Fruit fly (Drosophila melanogaster) whole organism, larva: Measurements from ENCODE around the gene CG17292.
A peak's percentile ranks its signal among the peaks of the same experiment; 100 is the strongest.

Experiments used
- noc ChIP-seq: fragments of 200-800 bp; sonication (Bioruptor generic); optimal IDR thresholded peaks from 3 replicates; lab custom pipeline; 2019; ENCODE audit warnings: missing biosample characterization, mild to moderate bottlenecking, missing genetic modification characterization, moderate library complexity

Gene CG17292

dm6 chr2L:8414887-8415883 lies 44.9 kb downstream of the CG17292 start, which contains the start of the genes CG13398 and Akap200:
Gene CG13398, minus strand, starts transcription at chr2L:8415256.
Gene Akap200, plus strand, starts transcription at chr2L:8415690.
- TF ChIP-seq noc (tag; lab: Kevin White, UChicago), result no peak

DNA sequence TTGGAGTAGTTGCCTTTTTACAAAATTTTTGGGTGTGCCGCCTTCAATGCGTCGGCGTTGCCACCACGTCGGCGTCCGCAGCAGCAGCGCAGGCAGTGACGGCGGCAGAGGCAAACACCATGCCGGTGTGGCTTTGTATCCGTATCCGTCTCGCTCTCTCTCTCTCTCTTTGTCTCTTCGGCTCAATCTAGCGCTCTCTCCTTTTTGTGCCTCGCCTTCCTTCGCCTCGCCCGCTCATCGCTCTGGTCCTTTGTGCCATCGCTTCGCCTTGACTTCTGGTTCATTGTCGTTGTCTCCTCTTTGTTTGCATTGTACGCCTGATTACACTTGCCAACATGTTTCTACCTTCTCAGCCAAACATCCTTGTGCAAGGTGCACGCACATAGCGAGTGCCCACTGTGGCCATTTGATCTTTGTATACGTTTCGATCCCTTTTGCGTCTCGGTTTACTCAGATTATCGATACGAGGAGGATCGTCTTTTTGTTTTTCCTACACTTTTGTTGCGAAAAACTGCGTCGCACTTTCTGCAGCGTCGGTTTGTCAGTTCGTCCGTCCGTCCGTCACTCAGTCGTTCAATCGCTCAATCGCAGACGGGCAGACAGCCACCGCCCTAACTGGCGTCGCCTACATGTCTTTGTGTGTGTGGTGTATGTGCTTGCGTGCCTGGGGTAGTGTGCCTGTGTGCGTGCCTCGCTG lies 46.2 kb downstream of the CG17292 start:
- peak; percentile 21 for TF ChIP-seq noc (tag; lab: Kevin White, UChicago)

dm6 chr2L:8417562-8417961 lies 47.3 kb downstream of the CG17292 start:
- no peak for TF ChIP-seq noc (tag; lab: Kevin White, UChicago)

DNA sequence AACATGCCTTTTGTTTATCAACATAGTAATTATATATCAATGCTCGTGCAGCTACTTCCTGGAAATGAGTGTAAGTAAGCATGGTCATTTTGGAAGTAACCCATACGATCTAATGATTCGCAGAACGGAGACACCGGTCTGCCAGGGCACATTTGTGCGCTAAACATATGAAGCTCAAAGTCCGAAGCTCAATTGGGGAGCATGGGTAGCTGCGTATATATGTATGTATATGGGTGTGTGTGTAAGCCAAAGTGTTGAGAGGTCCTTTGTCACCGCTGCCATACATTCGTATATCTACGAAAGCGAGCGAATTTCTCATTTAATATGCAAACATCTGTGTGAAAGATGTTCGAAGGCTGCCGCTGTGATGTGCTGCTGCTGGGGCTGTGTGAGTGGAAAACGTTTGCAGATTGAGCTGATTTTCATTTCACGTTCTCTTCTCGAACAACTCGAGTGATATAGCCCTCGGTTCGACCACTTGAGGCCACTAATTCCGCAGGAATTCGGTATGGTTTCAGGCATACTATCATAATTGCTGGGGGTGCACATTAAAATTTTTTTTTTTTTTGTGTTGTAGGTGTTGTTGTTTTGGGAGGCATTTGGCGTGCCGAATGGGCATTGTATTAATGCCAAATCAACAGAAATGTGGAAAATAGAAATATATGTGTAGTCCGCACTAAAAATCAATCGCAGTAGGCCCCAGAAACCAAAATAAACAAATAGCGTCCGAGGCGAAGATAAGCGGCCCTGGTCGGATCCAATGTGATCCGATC lies 48.0 kb downstream of the CG17292 start:
- no peak for TF ChIP-seq noc (tag; lab: Kevin White, UChicago)

DNA sequence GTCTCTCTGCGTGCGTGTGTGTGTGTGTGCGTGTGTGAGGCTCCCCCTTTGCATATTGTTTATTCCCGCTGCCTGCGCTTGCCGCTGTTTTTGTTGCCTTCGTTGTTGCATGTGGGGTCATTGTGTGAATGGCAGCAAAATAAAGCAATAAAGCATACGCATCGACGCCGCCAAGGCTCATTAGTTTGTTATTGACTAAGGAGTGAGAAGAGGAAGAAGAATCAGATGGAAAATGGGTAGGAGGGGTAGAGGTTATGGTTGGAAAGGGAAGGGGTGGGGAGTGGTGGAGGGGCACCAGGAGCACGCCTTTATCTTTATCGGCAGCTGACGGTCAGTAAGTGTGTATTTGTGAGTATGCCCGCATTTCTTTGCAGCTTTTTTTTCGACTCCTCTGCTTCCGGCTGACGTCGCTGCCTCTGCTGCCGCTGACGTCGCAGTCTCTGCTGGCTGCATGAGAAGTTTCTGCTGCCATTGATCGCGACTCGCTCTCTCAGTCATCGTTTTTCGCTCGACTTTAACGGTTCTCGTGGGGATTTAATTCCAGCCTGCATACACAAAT lies 49.2 kb downstream of the CG17292 start:
- TF ChIP-seq noc (tag; lab: Kevin White, UChicago), result no peak

DNA sequence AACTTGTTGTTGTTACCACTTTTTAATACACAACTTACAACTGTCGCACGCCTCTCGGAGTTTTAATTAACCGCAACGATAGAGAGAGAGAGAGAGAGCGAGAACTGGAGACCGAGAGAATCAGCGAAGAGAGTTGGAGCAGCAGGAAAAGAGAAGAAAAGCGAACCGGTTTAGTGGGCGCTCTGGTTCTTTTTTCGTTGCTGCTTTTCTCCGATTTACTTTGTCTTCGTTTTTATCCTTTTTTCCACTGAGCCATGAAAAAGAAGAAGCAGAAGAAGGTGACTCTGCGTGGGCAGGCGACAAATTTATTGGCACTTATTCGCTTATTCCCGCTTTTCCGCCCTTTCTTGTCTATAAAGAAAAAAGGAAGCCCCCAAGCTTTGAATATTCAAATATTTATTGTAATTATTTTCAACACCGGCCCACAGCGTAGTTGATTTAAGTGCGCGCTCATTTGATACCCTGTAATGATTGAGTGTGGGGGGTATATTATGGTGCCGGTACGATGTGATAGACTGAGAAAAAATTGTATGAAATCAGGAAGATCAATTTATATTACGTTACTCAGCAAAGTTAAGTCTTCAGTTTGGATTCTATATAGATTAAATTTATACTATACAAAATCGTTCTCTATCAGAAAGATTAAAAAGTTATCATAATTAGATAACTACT lies 50.1 kb downstream of the CG17292 start:
- no peak for TF ChIP-seq noc (tag; lab: Kevin White, UChicago)

- TF ChIP-seq noc (tag; lab: Kevin White, UChicago), result no peak
Observed at dm6 chr2L:8421717-8422116, 51.5 kb downstream of the CG17292 start.

DNA sequence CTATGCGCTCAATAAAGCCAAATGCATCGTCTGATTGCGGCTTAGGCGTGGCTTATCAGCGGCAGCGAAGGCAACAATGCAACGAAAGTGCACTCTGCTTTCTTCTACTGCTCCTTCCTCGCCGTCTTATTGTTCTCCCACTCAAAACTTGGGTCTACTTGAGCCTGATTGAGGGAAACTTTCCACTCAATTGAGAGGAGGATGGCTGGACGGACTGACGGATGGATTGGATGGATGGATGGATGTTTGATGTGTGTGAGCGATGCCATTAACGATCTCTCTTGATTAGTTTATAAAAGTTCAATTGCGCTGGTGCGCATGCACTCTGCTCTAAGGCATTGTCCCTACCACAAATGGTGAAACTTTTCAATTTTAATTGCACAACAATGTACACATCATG lies 52.8 kb downstream of the CG17292 start:
- no peak for TF ChIP-seq noc (tag; lab: Kevin White, UChicago)

dm6 chr2L:8423460-8424089 lies 53.3 kb downstream of the CG17292 start:
- no peak for TF ChIP-seq noc (tag; lab: Kevin White, UChicago)
